Worm (Caenorhabditis elegans) whole organism, dauer: ENCODE results near the gene T08D10.4.

ENCODE experiments used
- unc-62 ChIP-seq: sonication (generic microtip); optimal IDR thresholded peaks from 2 replicates; lab custom pipeline; 2017; ENCODE audit warnings: missing biosample characterization, missing genetic modification reagents, missing genetic modification characterization

Gene T08D10.4

ce11 chrX:11953229-11953628 is at the start of gene T08D10.4:
TSS of gene T08D10.4 (minus strand) at chrX:11953329.
- no peak for TF ChIP-seq unc-62 (GFP tag; lab: Kevin White, UChicago)

- no peak for TF ChIP-seq unc-62 (GFP tag; lab: Kevin White, UChicago)
Observed at ce11 chrX:12001600-12001999, 48.5 kb upstream of the T08D10.4 start.

ce11 chrX:11999573-11999972 is 46.4 kb upstream of the T08D10.4 start:
- no peak for TF ChIP-seq unc-62 (GFP tag; lab: Kevin White, UChicago)

ce11 chrX:11996606-11997005 is 43.5 kb upstream of the T08D10.4 start:
- no peak for TF ChIP-seq unc-62 (GFP tag; lab: Kevin White, UChicago)

- no peak for TF ChIP-seq unc-62 (GFP tag; lab: Kevin White, UChicago)
Observed at ce11 chrX:11994484-11994883, 41.4 kb upstream of the T08D10.4 start, which contains the start of gene C49F5.7. TSS of gene C49F5.7 (plus strand) at chrX:11994784.

- no peak for TF ChIP-seq unc-62 (GFP tag; lab: Kevin White, UChicago)
Observed at ce11 chrX:11993327-11993726, 40.2 kb upstream of the T08D10.4 start.

- no peak for TF ChIP-seq unc-62 (GFP tag; lab: Kevin White, UChicago)
Observed at ce11 chrX:11992778-11993177, 39.6 kb upstream of the T08D10.4 start.

ce11 chrX:11992246-11992645 is 39.1 kb upstream of the T08D10.4 start:
- no peak for TF ChIP-seq unc-62 (GFP tag; lab: Kevin White, UChicago)

- no peak for TF ChIP-seq unc-62 (GFP tag; lab: Kevin White, UChicago)
Observed at ce11 chrX:11987900-11988364, 34.8 kb upstream of the T08D10.4 start, which contains the start of gene C49F5.6. TSS of gene C49F5.6 (plus strand) at chrX:11988314.

ce11 chrX:11985887-11986286 is 32.8 kb upstream of the T08D10.4 start, which contains the start of gene C49F5.5:
TSS of gene C49F5.5 (plus strand) at chrX:11986187.
- TF ChIP-seq unc-62 (GFP tag; lab: Kevin White, UChicago) = no peak

ce11 chrX:11983576-11984061 is 30.5 kb upstream of the T08D10.4 start, which contains the start of gene C49F5.3:
TSS of gene C49F5.3 (minus strand) at chrX:11983626.
- no peak for TF ChIP-seq unc-62 (GFP tag; lab: Kevin White, UChicago)

ce11 chrX:11982065-11982464 is 28.9 kb upstream of the T08D10.4 start, which contains the start of gene nhr-167:
TSS of gene nhr-167 (minus strand) at chrX:11982085.
- no peak for TF ChIP-seq unc-62 (GFP tag; lab: Kevin White, UChicago)

- TF ChIP-seq unc-62 (GFP tag; lab: Kevin White, UChicago) = no peak
Observed at ce11 chrX:11974629-11975085, 21.5 kb upstream of the T08D10.4 start, which contains the start of gene set-6. TSS of gene set-6 (minus strand) at chrX:11974679.

- no peak for TF ChIP-seq unc-62 (GFP tag; lab: Kevin White, UChicago)
Observed at ce11 chrX:11971323-11971722, 18.2 kb upstream of the T08D10.4 start.

ce11 chrX:11969554-11969953 is 16.4 kb upstream of the T08D10.4 start:
- TF ChIP-seq unc-62 (GFP tag; lab: Kevin White, UChicago) = no peak

ce11 chrX:11969085-11969484 is 16.0 kb upstream of the T08D10.4 start:
- TF ChIP-seq unc-62 (GFP tag; lab: Kevin White, UChicago) = no peak

ce11 chrX:11968024-11968598 is 15.0 kb upstream of the T08D10.4 start:
- no peak for TF ChIP-seq unc-62 (GFP tag; lab: Kevin White, UChicago)
